Worm (Caenorhabditis elegans): Measurements from ENCODE around the gene clk-2.

DNA sequence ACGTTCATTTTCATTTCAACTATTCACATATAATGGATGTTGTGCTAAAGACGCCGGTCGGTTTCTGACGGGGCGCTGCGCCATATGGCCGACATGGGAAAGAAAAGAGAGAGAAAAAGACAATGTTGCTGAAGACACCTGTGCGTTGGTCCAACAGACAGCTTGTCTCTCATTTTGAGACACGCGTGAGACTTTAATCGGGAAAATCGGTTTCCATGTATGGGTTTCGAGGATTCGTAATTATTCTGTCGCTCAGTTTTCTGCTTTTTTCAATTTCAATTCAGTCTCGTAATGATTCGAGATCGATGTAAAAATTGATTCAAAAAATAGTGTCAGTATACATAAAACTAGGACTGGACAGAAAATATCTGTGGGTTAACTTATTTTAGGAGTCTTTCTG, 12.5 kb upstream of the clk-2 start:
- TF ChIP-seq egl-27 (tag; optimal IDR thresholded peaks at IDR 0.05) (no peak), daf-16 (GFP tag; optimal IDR thresholded peaks at IDR 0.05) (no peak), daf-16 (tag; optimal IDR thresholded peaks at IDR 0.05) (no peak), nhr-10 (tag; optimal IDR thresholded peaks at IDR 0.05) (no peak), ZK546.5 (tag; optimal IDR thresholded peaks at IDR 0.05) (no peak), vab-7 (GFP tag; IDR thresholded peaks at IDR 0.05) (no peak), dmd-8 (GFP tag; IDR thresholded peaks at IDR 0.05) (no peak), unc-62 (GFP tag; optimal IDR thresholded peaks at IDR 0.05 in 1 of 2) (peak in 1 of 2 experiments; percentile 97), unc-62 (tag; optimal IDR thresholded peaks at IDR 0.05) (no peak), cey-2 (tag; optimal IDR thresholded peaks at IDR 0.05; ENCODE audit: borderline replicate concordance, insufficient read depth) (no peak), nhr-76 (tag; optimal IDR thresholded peaks at IDR 0.05) (no peak), jun-1 (tag; optimal IDR thresholded peaks at IDR 0.05) (no peak), rbr-2 (tag; optimal IDR thresholded peaks at IDR 0.05) (no peak), Y5F2A.4 (GFP tag; optimal IDR thresholded peaks at IDR 0.05) (no peak), nhr-77 (tag; optimal IDR thresholded peaks at IDR 0.05) (no peak), unc-39 (tag; optimal IDR thresholded peaks at IDR 0.05) (no peak)

Data from whole organism, L4 larva.